Worm (Caenorhabditis elegans) whole organism, late embryonic: Measurements from ENCODE around the gene C25F9.6.

Experiments used
- ama-1 ChIP-seq: fragments of 150-350 bp; optimal IDR thresholded peaks from 2 replicates; lab custom pipeline; 2014
- ceh-14 ChIP-seq: sonication (generic microtip); optimal IDR thresholded peaks from 2 replicates; lab custom pipeline; 2016; ENCODE audit warnings: missing genotype, missing genetic modification characterization, missing compliant biosample characterization
- fax-1 ChIP-seq: sonication (generic microtip); optimal IDR thresholded peaks from 2 replicates; lab custom pipeline; 2016; ENCODE audit warnings: missing genotype, missing genetic modification characterization, missing compliant biosample characterization
- nfya-1 ChIP-seq: sonication (generic microtip); optimal IDR thresholded peaks from 2 replicates; lab custom pipeline; 2017; ENCODE audit warnings: missing genetic modification characterization, mild to moderate bottlenecking, missing compliant biosample characterization, antibody characterized with exemption, moderate library complexity
- sox-4 ChIP-seq: sonication (generic microtip); optimal IDR thresholded peaks from 2 replicates; lab custom pipeline; 2017; ENCODE audit warnings: mild to moderate bottlenecking, missing genetic modification characterization, inconsistent platforms, missing compliant biosample characterization
- unc-86 ChIP-seq: sonication (generic microtip); optimal IDR thresholded peaks from 2 replicates; lab custom pipeline; 2016; ENCODE audit warnings: missing genetic modification characterization, missing compliant biosample characterization

ce11 chrV:19398396-19398795 is 6.7 kb downstream of the C25F9.6 start:
- TF ChIP-seq unc-86 (tag; lab: Kevin White, UChicago) (no peak), ceh-14 (tag; lab: Kevin White, UChicago) (no peak), sox-4 (tag; lab: Kevin White, UChicago) (no peak), fax-1 (no peak), ama-1 (lab: Kevin White, UChicago) (no peak), nfya-1 (tag; lab: Kevin White, UChicago) (no peak)
